Fruit fly (Drosophila melanogaster) whole organism, embryonic: ENCODE results near the gene Cyp28c1.

ENCODE experiments used
- Aef1 ChIP-seq: fragments of 200-800 bp; sonication (Bioruptor generic); IDR thresholded peaks from 3 replicates; pipeline ENCODE4 v1.3.6; 2022; ENCODE audit warnings: missing biosample characterization, missing genetic modification characterization
- Bgb ChIP-seq: fragments of 200-800 bp; sonication (Bioruptor generic); IDR thresholded peaks from 2 replicates; pipeline ENCODE4 v1.3.6; 2022; ENCODE audit warnings: missing biosample characterization, missing genetic modification characterization; ENCODE audit not compliant: partially characterized antibody
- CG10321 ChIP-seq: fragments of 200-800 bp; sonication (Bioruptor generic); IDR thresholded peaks from 2 replicates; pipeline ENCODE4 v1.3.6; 2022; ENCODE audit warnings: missing biosample characterization, missing genetic modification characterization
- CG11093 ChIP-seq: fragments of 200-800 bp; sonication (Bioruptor generic); IDR thresholded peaks from 3 replicates; pipeline ENCODE4 v1.3.6; 2022; ENCODE audit warnings: missing biosample characterization, missing genetic modification characterization
- CG11456 ChIP-seq: fragments of 200-800 bp; sonication (Bioruptor generic); IDR thresholded peaks from 3 replicates; pipeline ENCODE4 v1.3.6; 2022; ENCODE audit warnings: missing biosample characterization, missing genetic modification characterization
- CG12391 ChIP-seq: fragments of 200-800 bp; sonication (Bioruptor generic); optimal IDR thresholded peaks from 3 replicates; lab custom pipeline; 2018; ENCODE audit warnings: missing biosample characterization, mild to moderate bottlenecking, missing genetic modification characterization, moderate library complexity
- CG12769 ChIP-seq: fragments of 200-800 bp; sonication (Bioruptor generic); optimal IDR thresholded peaks from 2 replicates; lab custom pipeline; 2019; ENCODE audit warnings: missing biosample characterization, mild to moderate bottlenecking, missing genetic modification characterization, moderate library complexity
- CG14014 ChIP-seq: fragments of 200-800 bp; sonication (Bioruptor generic); IDR thresholded peaks from 2 replicates; pipeline ENCODE4 v1.3.6; 2022; ENCODE audit warnings: missing biosample characterization, missing genetic modification characterization
- CG16779 ChIP-seq: fragments of 200-800 bp; sonication (Bioruptor generic); IDR thresholded peaks from 2 replicates; pipeline ENCODE4 v1.3.6; 2022; ENCODE audit warnings: missing biosample characterization, missing genetic modification characterization
- CG17328 ChIP-seq: fragments of 200-800 bp; sonication (Bioruptor generic); IDR thresholded peaks from 2 replicates; pipeline ENCODE4 v1.3.6; 2022; ENCODE audit warnings: missing biosample characterization, missing genetic modification characterization
- CG17361 ChIP-seq: fragments of 200-800 bp; sonication (Bioruptor generic); IDR thresholded peaks from 3 replicates; pipeline ENCODE4 v1.3.6; 2022; ENCODE audit warnings: missing biosample characterization, missing genetic modification characterization
- CG17612 ChIP-seq: fragments of 200-800 bp; sonication (Bioruptor generic); IDR thresholded peaks from 2 replicates; pipeline ENCODE4 v1.3.6; 2022; ENCODE audit warnings: missing biosample characterization, missing genetic modification characterization
- CG1832 ChIP-seq: fragments of 200-800 bp; sonication (Bioruptor generic); optimal IDR thresholded peaks from 2 replicates; lab custom pipeline; 2017; ENCODE audit warnings: missing biosample characterization, mild to moderate bottlenecking, missing genetic modification characterization, inconsistent platforms
- CG18619 ChIP-seq: fragments of 200-800 bp; sonication (Bioruptor generic); optimal IDR thresholded peaks from 3 replicates; lab custom pipeline; 2017; ENCODE audit warnings: missing biosample characterization, mild to moderate bottlenecking, missing genetic modification characterization
- CG30403 ChIP-seq: fragments of 200-800 bp; sonication (Bioruptor generic); optimal IDR thresholded peaks from 3 replicates; lab custom pipeline; 2016; ENCODE audit warnings: missing biosample characterization, missing genetic modification characterization
- CG31441 ChIP-seq: fragments of 200-800 bp; sonication (Bioruptor generic); IDR thresholded peaks from 2 replicates; pipeline ENCODE4 v1.3.6; 2022; ENCODE audit warnings: missing biosample characterization, missing genetic modification characterization
- CG3726 ChIP-seq: fragments of 200-800 bp; sonication (Bioruptor generic); IDR thresholded peaks from 3 replicates; pipeline ENCODE4, ENCODE4 v1.3.6; 2022; ENCODE audit warnings: missing biosample characterization, missing genetic modification characterization
- CG7271 ChIP-seq: fragments of 200-800 bp; sonication (Bioruptor generic); optimal IDR thresholded peaks from 2 replicates; lab custom pipeline; 2018; ENCODE audit warnings: missing biosample characterization, mild to moderate bottlenecking, missing genetic modification characterization, moderate library complexity
- CG7556 ChIP-seq: fragments of 200-800 bp; sonication (Bioruptor generic); optimal IDR thresholded peaks from 2 replicates; lab custom pipeline; 2017; ENCODE audit warnings: missing biosample characterization, mild to moderate bottlenecking, missing genetic modification characterization
- CG7745 ChIP-seq: fragments of 200-800 bp; sonication (Bioruptor generic); optimal IDR thresholded peaks from 2 replicates; lab custom pipeline; 2018; ENCODE audit warnings: missing biosample characterization, mild to moderate bottlenecking, missing genetic modification characterization, moderate library complexity
- CG7839 ChIP-seq: fragments of 200-800 bp; sonication (Bioruptor generic); optimal IDR thresholded peaks from 3 replicates; lab custom pipeline; 2018; ENCODE audit warnings: missing biosample characterization, mild to moderate bottlenecking, missing genetic modification characterization, moderate library complexity
- CG8388 ChIP-seq: fragments of 200-800 bp; sonication (Bioruptor generic); optimal IDR thresholded peaks from 2 replicates; lab custom pipeline; 2019; ENCODE audit warnings: missing biosample characterization, mild to moderate bottlenecking, missing genetic modification characterization, moderate library complexity
- CHES-1-like ChIP-seq: fragments of 200-800 bp; sonication (Bioruptor generic); optimal IDR thresholded peaks from 2 replicates; lab custom pipeline; 2016; ENCODE audit warnings: missing biosample characterization, missing genetic modification characterization
- Chrac-16 ChIP-seq: fragments of 200-800 bp; sonication (Bioruptor generic); optimal IDR thresholded peaks from 3 replicates; lab custom pipeline; 2016; ENCODE audit warnings: missing biosample characterization, missing genetic modification characterization
- D19A ChIP-seq: fragments of 200-800 bp; optimal IDR thresholded peaks from 3 replicates; lab custom pipeline; 2019; ENCODE audit warnings: missing biosample characterization, mild to moderate bottlenecking, missing genetic modification characterization, moderate library complexity
- Dek ChIP-seq: fragments of 200-800 bp; sonication (Bioruptor generic); optimal IDR thresholded peaks from 3 replicates; lab custom pipeline; 2019; ENCODE audit warnings: missing biosample characterization, mild to moderate bottlenecking, missing genetic modification characterization, moderate library complexity
- Dip3 ChIP-seq: fragments of 200-800 bp; sonication (Bioruptor generic); optimal IDR thresholded peaks from 3 replicates; lab custom pipeline; 2016; ENCODE audit warnings: missing biosample characterization, missing genetic modification characterization
- Eip74EF ChIP-seq, 2 experiments: fragments of 200-800 bp in 1 of 2; fragments of >200 bp in 1 of 2; sonication (Bioruptor generic) in 1 of 2; optimal IDR thresholded peaks; 2 replicates each; lab custom pipeline; 2017 to 2019; ENCODE audit warnings: missing biosample characterization in 2 of 2, missing genetic modification characterization in 2 of 2, mild to moderate bottlenecking in 1 of 2, moderate library complexity in 1 of 2
- Hand ChIP-seq: fragments of 200-800 bp; sonication (Bioruptor generic); optimal IDR thresholded peaks from 2 replicates; lab custom pipeline; 2017; ENCODE audit warnings: mild to moderate bottlenecking, missing biosample characterization, missing genetic modification reagents, missing genetic modification characterization
- MESR4 ChIP-seq: fragments of 200-800 bp; sonication (Bioruptor generic); optimal IDR thresholded peaks from 2 replicates; lab custom pipeline; 2018; ENCODE audit warnings: missing biosample characterization, mild to moderate bottlenecking, missing genetic modification characterization, moderate library complexity
- Pdp1 ChIP-seq, 2 experiments: fragments of 200-800 bp; sonication (Bioruptor generic); optimal IDR thresholded peaks; 3 replicates each; lab custom pipeline; 2016; ENCODE audit warnings: missing biosample characterization in 2 of 2, missing genetic modification characterization in 2 of 2, mild to moderate bottlenecking in 1 of 2, moderate library complexity in 1 of 2
- Spps ChIP-seq: fragments of 200-800 bp; sonication (Bioruptor generic); optimal IDR thresholded peaks from 2 replicates; lab custom pipeline; 2018; ENCODE audit warnings: missing biosample characterization, mild to moderate bottlenecking, missing genetic modification characterization
- Tbp ChIP-seq: fragments of >200 bp; optimal IDR thresholded peaks from 2 replicates; lab custom pipeline; 2018; ENCODE audit warnings: missing biosample characterization, missing genetic modification characterization
- YL-1 ChIP-seq: fragments of 200-800 bp; sonication (Bioruptor generic); optimal IDR thresholded peaks from 3 replicates; lab custom pipeline; 2017; ENCODE audit warnings: missing biosample characterization, mild to moderate bottlenecking, missing genetic modification characterization
- btn ChIP-seq: fragments of 200-800 bp; sonication (Bioruptor generic); optimal IDR thresholded peaks from 2 replicates; lab custom pipeline; 2016; ENCODE audit warnings: missing biosample characterization, missing genetic modification characterization
- cato ChIP-seq: fragments of 200-800 bp; sonication (Bioruptor generic); optimal IDR thresholded peaks from 2 replicates; lab custom pipeline; 2016; ENCODE audit warnings: missing biosample characterization, missing genetic modification characterization, borderline replicate concordance
- crc ChIP-seq: fragments of 200-800 bp; sonication (Bioruptor generic); optimal IDR thresholded peaks from 2 replicates; lab custom pipeline; 2016; ENCODE audit warnings: missing biosample characterization, missing genetic modification characterization
- dmrt99B ChIP-seq: fragments of 200-800 bp; sonication (Bioruptor generic); optimal IDR thresholded peaks from 2 replicates; lab custom pipeline; 2018; ENCODE audit warnings: missing biosample characterization, mild to moderate bottlenecking, missing genetic modification characterization, moderate library complexity
- esg ChIP-seq: fragments of 200-800 bp; sonication (Bioruptor generic); conservative IDR thresholded peaks from 2 replicates; pipeline ENCODE4 v1.3.6; 2022; ENCODE audit warnings: missing biosample characterization, missing genetic modification characterization
- ewg ChIP-seq: fragments of 200-800 bp; sonication (Bioruptor generic); optimal IDR thresholded peaks from 3 replicates; lab custom pipeline; 2017; ENCODE audit warnings: mild to moderate bottlenecking, missing biosample characterization, missing genetic modification reagents, missing genetic modification characterization
- ftz-f1 ChIP-seq: fragments of 200-800 bp; sonication (Bioruptor generic); optimal IDR thresholded peaks from 2 replicates; lab custom pipeline; 2016; ENCODE audit warnings: missing biosample characterization, missing genetic modification characterization
- grn ChIP-seq: fragments of 200-800 bp; sonication (Bioruptor generic); optimal IDR thresholded peaks from 3 replicates; lab custom pipeline; 2017; ENCODE audit warnings: missing biosample characterization, missing genetic modification characterization
- gsb ChIP-seq: fragments of 200-800 bp; sonication (Bioruptor generic); IDR thresholded peaks from 2 replicates; pipeline ENCODE4 v1.3.6; 2022; ENCODE audit warnings: missing biosample characterization, missing genetic modification characterization
- insv ChIP-seq, 2 experiments: fragments of 200-800 bp; sonication (Bioruptor generic); optimal IDR thresholded peaks; 3 replicates each; lab custom pipeline; 2016 to 2018; ENCODE audit warnings: missing biosample characterization in 2 of 2, missing genetic modification characterization in 2 of 2
- org-1 ChIP-seq: fragments of 200-800 bp; sonication (Bioruptor generic); optimal IDR thresholded peaks from 2 replicates; lab custom pipeline; 2017; ENCODE audit warnings: missing biosample characterization, missing genetic modification characterization
- pan ChIP-seq, 4 experiments: fragments of >200 bp in 3 of 4; fragments of 200-800 bp in 1 of 4; sonication (Bioruptor generic) in 1 of 4; optimal IDR thresholded peaks in 3 of 4; IDR thresholded peaks in 1 of 4; 2 replicates each; pipeline versions ENCODE4 v1.3.6 to Lab custom; 2017 to 2022; ENCODE audit warnings: missing biosample characterization in 2 of 4, missing genetic modification characterization in 2 of 4, mixed read lengths in 1 of 4
- pfk ChIP-seq: fragments of 200-800 bp; sonication (Bioruptor generic); optimal IDR thresholded peaks from 2 replicates; lab custom pipeline; 2018; ENCODE audit warnings: missing biosample characterization, mild to moderate bottlenecking, missing genetic modification characterization, moderate library complexity
- pros ChIP-seq: fragments of 200-800 bp; sonication (Bioruptor generic); optimal IDR thresholded peaks from 3 replicates; lab custom pipeline; 2019; ENCODE audit warnings: missing biosample characterization, mild to moderate bottlenecking, missing genetic modification characterization, moderate library complexity
- ttk ChIP-seq: fragments of 200-800 bp; sonication (Bioruptor generic); IDR thresholded peaks from 2 replicates; pipeline ENCODE4 v2.1.2; 2022; ENCODE audit warnings: missing biosample characterization, missing genetic modification characterization
- zf30C ChIP-seq: fragments of 200-800 bp; sonication (Bioruptor generic); optimal IDR thresholded peaks from 3 replicates; lab custom pipeline; 2018; ENCODE audit warnings: missing biosample characterization, mild to moderate bottlenecking, missing genetic modification characterization

The Cyp28c1 gene

DNA sequence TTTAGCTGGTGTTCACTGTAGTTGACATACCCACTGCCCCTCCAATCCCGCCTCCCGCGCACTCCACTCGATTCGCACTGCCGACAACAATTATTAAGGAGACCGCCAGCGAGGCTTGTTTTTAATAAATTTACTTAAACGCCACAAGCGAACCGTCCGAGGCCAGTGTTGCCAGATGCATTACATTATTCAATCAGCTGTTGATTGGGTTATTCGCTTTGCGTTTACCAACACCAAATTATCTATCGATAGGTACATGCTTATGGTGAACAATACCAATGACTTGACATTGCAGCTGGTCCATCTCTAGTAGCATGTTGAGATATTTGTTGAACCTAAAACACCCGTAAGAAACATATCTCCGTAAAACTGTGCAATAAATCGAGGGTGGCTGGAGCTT, 47.6 kb downstream of the Cyp28c1 start, which contains the start of the genes CG10353 and SelG (continued):
- TF ChIP-seq CHES-1-like (GFP tag; lab: Kevin White, UChicago) (peak; percentile 70), Bgb (GFP tag; lab: Robert Waterston, UW) (peak; percentile 90), btn (GFP tag; lab: Kevin White, UChicago) (no peak), Spps (no peak), Chrac-16 (GFP tag; lab: Kevin White, UChicago) (no peak), pros (GFP tag; lab: Kevin White, UChicago) (no peak), CG17612 (GFP tag; lab: Robert Waterston, UW) (no peak), CG12391 (tag; lab: Kevin White, UChicago) (peak; percentile 40), CG17328 (GFP tag; lab: Robert Waterston, UW) (no peak), CG11093 (GFP tag; lab: Robert Waterston, UW) (no peak), ftz-f1 (GFP tag; lab: Kevin White, UChicago) (peak; percentile 61), ewg (GFP tag; lab: Kevin White, UChicago) (no peak), CG7745 (tag; lab: Kevin White, UChicago) (no peak), Dek (no peak), CG11456 (GFP tag; lab: Robert Waterston, UW) (peak; percentile 54; the same call in 1 of the 3 replicates), pfk (GFP tag; lab: Kevin White, UChicago) (peak; percentile 36), CG12769 (tag; lab: Kevin White, UChicago) (peak; percentile 54), dmrt99B (tag; lab: Kevin White, UChicago) (no peak), esg (GFP tag; lab: Robert Waterston, UW) (no peak), YL-1 (peak; percentile 69), CG1832 (no peak), CG7271 (tag; lab: Kevin White, UChicago) (no peak), CG7839 (tag; lab: Kevin White, UChicago) (peak; percentile 17), pan (optimal IDR thresholded peaks at IDR 0.05; lab: Kevin White, UChicago) (no peak), pan (GFP tag; optimal IDR thresholded peaks at IDR 0.05 in 1 of 2, IDR thresholded peaks at IDR 0.05 in 1 of 2) (peak in 1 of 2 experiments; percentile 21), CG31441 (GFP tag; lab: Robert Waterston, UW) (no peak), CG3726 (no peak), CG18619 (GFP tag; lab: Kevin White, UChicago) (no peak), gsb (GFP tag; lab: Robert Waterston, UW) (no peak), grn (GFP tag; lab: Kevin White, UChicago) (no peak), cato (GFP tag; lab: Kevin White, UChicago) (no peak), insv (GFP tag; optimal IDR thresholded peaks at IDR 0.05; lab: Kevin White, UChicago) (no peak), Dip3 (GFP tag; lab: Kevin White, UChicago) (peak; percentile 44), CG8388 (GFP tag; lab: Kevin White, UChicago) (no peak), CG7556 (no peak), D19A (tag; lab: Kevin White, UChicago) (peak; percentile 33), Hand (no peak), Eip74EF (GFP tag; optimal IDR thresholded peaks at IDR 0.05; lab: Kevin White, UChicago) (no peak), MESR4 (GFP tag; lab: Kevin White, UChicago) (peak; percentile 81), Aef1 (GFP tag; lab: Robert Waterston, UW) (no peak), org-1 (no peak), CG14014 (no peak), Pdp1 (GFP tag; optimal IDR thresholded peaks at IDR 0.05; lab: Kevin White, UChicago) (peak; percentile 30 to 77), Tbp (GFP tag; lab: Kevin White, UChicago) (no peak), zf30C (GFP tag; lab: Kevin White, UChicago) (no peak), CG17361 (GFP tag; lab: Robert Waterston, UW) (no peak), ttk (no peak), CG10321 (GFP tag; lab: Robert Waterston, UW) (no peak), CG16779 (GFP tag; lab: Robert Waterston, UW) (peak; percentile 38; the same call in 1 of the 2 replicates), CG30403 (GFP tag; lab: Kevin White, UChicago) (peak; percentile 19), crc (no peak)
